Fruit fly (Drosophila melanogaster) whole organism, embryonic: Measurements from ENCODE around the gene RabX4.

ENCODE experiments used
- C15 ChIP-seq: fragments of 200-800 bp; sonication (Bioruptor generic); IDR thresholded peaks from 3 replicates; pipeline ENCODE4 v1.3.6; 2022; ENCODE audit warnings: missing biosample characterization, missing genetic modification characterization
- CG10366 ChIP-seq: fragments of 200-800 bp; sonication (Bioruptor generic); IDR thresholded peaks from 2 replicates; pipeline ENCODE4 v1.3.6; 2022; ENCODE audit warnings: missing biosample characterization, missing genetic modification characterization
- CG10431 ChIP-seq: fragments of 200-800 bp; sonication (Bioruptor generic); optimal IDR thresholded peaks from 3 replicates; lab custom pipeline; 2018; ENCODE audit warnings: missing biosample characterization, mild to moderate bottlenecking, missing genetic modification characterization
- CG11247 ChIP-seq: fragments of 200-800 bp; sonication (Bioruptor generic); IDR thresholded peaks from 2 replicates; pipeline ENCODE4 v1.3.6; 2022; ENCODE audit warnings: missing biosample characterization, missing genetic modification characterization
- CG13894 ChIP-seq: fragments of 200-800 bp; sonication (Bioruptor generic); optimal IDR thresholded peaks from 3 replicates; lab custom pipeline; 2018; ENCODE audit warnings: missing biosample characterization, mild to moderate bottlenecking, missing genetic modification characterization, moderate library complexity
- CG14441 ChIP-seq: fragments of 200-800 bp; sonication (Bioruptor generic); IDR thresholded peaks from 2 replicates; pipeline ENCODE4 v1.3.6; 2022; ENCODE audit warnings: missing biosample characterization, missing genetic modification characterization
- CG18599 ChIP-seq: fragments of 200-800 bp; sonication (Bioruptor generic); optimal IDR thresholded peaks from 3 replicates; lab custom pipeline; 2017; ENCODE audit warnings: missing biosample characterization, missing genetic modification characterization, mild to moderate bottlenecking, moderate library complexity, missing genetic modification reagents
- CG2120 ChIP-seq: fragments of 200-800 bp; sonication (Bioruptor generic); optimal IDR thresholded peaks from 3 replicates; lab custom pipeline; 2016; ENCODE audit warnings: missing biosample characterization, missing genetic modification characterization
- CG34376 ChIP-seq: fragments of 200-800 bp; sonication (Bioruptor generic); optimal IDR thresholded peaks from 2 replicates; lab custom pipeline; 2018; ENCODE audit warnings: missing biosample characterization, mild to moderate bottlenecking, missing genetic modification characterization
- CG34422 ChIP-seq: fragments of 200-800 bp; sonication (Bioruptor generic); IDR thresholded peaks from 3 replicates; pipeline ENCODE4 v1.3.6; 2022; ENCODE audit warnings: missing biosample characterization, missing genetic modification characterization
- CG4328 ChIP-seq: fragments of 200-800 bp; sonication (Bioruptor generic); optimal IDR thresholded peaks from 3 replicates; lab custom pipeline; 2017; ENCODE audit warnings: missing biosample characterization, missing genetic modification reagents, missing genetic modification characterization
- CG4730 ChIP-seq: fragments of 200-800 bp; sonication (Bioruptor generic); IDR thresholded peaks from 2 replicates; pipeline ENCODE4 v1.3.6; 2022; ENCODE audit warnings: missing biosample characterization, missing genetic modification characterization
- CG7928 ChIP-seq: fragments of 200-800 bp; sonication (Bioruptor generic); optimal IDR thresholded peaks from 2 replicates; lab custom pipeline; 2017; ENCODE audit warnings: missing biosample characterization, mild to moderate bottlenecking, missing genetic modification characterization
- Camta ChIP-seq: fragments of 200-800 bp; sonication (Bioruptor generic); optimal IDR thresholded peaks from 2 replicates; lab custom pipeline; 2016; ENCODE audit warnings: missing biosample characterization, missing genetic modification characterization
- Med ChIP-seq: fragments of 200-800 bp; sonication (Bioruptor generic); peaks from one replicate; lab custom pipeline; 2016; ENCODE audit warnings: missing biosample characterization, missing genetic modification characterization, mild to moderate bottlenecking, inconsistent platforms, moderate library complexity
- Pdp1 ChIP-seq, 2 experiments: fragments of 200-800 bp; sonication (Bioruptor generic); optimal IDR thresholded peaks; 3 replicates each; lab custom pipeline; 2016; ENCODE audit warnings: missing biosample characterization in 2 of 2, missing genetic modification characterization in 2 of 2, mild to moderate bottlenecking in 1 of 2, moderate library complexity in 1 of 2
- Spps ChIP-seq: fragments of 200-800 bp; sonication (Bioruptor generic); optimal IDR thresholded peaks from 2 replicates; lab custom pipeline; 2018; ENCODE audit warnings: missing biosample characterization, mild to moderate bottlenecking, missing genetic modification characterization
- Trl ChIP-seq, 3 experiments: fragments of >200 bp in 2 of 3; fragments of 200-800 bp in 1 of 3; sonication (Bioruptor generic) in 1 of 3; optimal IDR thresholded peaks; 2 replicates in 1 of 3; 3 replicates in 2 of 3; lab custom pipeline; 2016 to 2017; ENCODE audit warnings: missing biosample characterization in 1 of 3, missing genetic modification characterization in 1 of 3
- Vsx1 ChIP-seq: fragments of 200-800 bp; sonication (Bioruptor generic); optimal IDR thresholded peaks from 2 replicates; lab custom pipeline; 2017; ENCODE audit warnings: missing biosample characterization, mild to moderate bottlenecking, missing genetic modification characterization, missing genetic modification reagents
- cad ChIP-seq: fragments of >200 bp; optimal IDR thresholded peaks from 2 replicates; lab custom pipeline; 2017; ENCODE audit warnings: missing biosample characterization, missing genetic modification characterization
- chinmo ChIP-seq: fragments of 200-800 bp; sonication (Bioruptor generic); IDR thresholded peaks from 4 replicates; pipeline ENCODE4 v1.3.6; 2022; ENCODE audit warnings: missing biosample characterization, missing genetic modification characterization; ENCODE audit not compliant: partially characterized antibody
- chm ChIP-seq: fragments of 200-800 bp; sonication (Bioruptor generic); IDR thresholded peaks from 2 replicates; pipeline ENCODE4 v1.3.6; 2022; ENCODE audit warnings: missing biosample characterization, missing genetic modification characterization
- dysf ChIP-seq: fragments of 200-800 bp; sonication (Bioruptor generic); IDR thresholded peaks from 3 replicates; pipeline ENCODE4 v1.3.6; 2022; ENCODE audit warnings: missing biosample characterization, missing genetic modification characterization
- exex ChIP-seq: fragments of 200-800 bp; sonication (Bioruptor generic); optimal IDR thresholded peaks from 4 replicates; lab custom pipeline; 2018; ENCODE audit warnings: missing biosample characterization, mild to moderate bottlenecking, missing genetic modification characterization, moderate library complexity
- grn ChIP-seq: fragments of 200-800 bp; sonication (Bioruptor generic); optimal IDR thresholded peaks from 3 replicates; lab custom pipeline; 2017; ENCODE audit warnings: missing biosample characterization, missing genetic modification characterization
- gsb-n ChIP-seq: fragments of 200-800 bp; sonication (Bioruptor generic); optimal IDR thresholded peaks from 3 replicates; lab custom pipeline; 2018; ENCODE audit warnings: missing biosample characterization, mild to moderate bottlenecking, missing genetic modification characterization
- ham ChIP-seq: fragments of 200-800 bp; sonication (Bioruptor generic); IDR thresholded peaks from 2 replicates; pipeline ENCODE4 v1.3.6; 2022; ENCODE audit warnings: missing biosample characterization, missing genetic modification characterization
- knrl ChIP-seq: fragments of 200-800 bp; sonication (Bioruptor generic); IDR thresholded peaks from 3 replicates; pipeline ENCODE4 v1.3.6; 2022; ENCODE audit warnings: missing biosample characterization, missing genetic modification characterization; ENCODE audit not compliant: partially characterized antibody
- maf-S ChIP-seq: fragments of 200-800 bp; sonication (Bioruptor generic); optimal IDR thresholded peaks from 2 replicates; lab custom pipeline; 2016; ENCODE audit warnings: missing biosample characterization, missing genetic modification characterization
- oc ChIP-seq: fragments of 200-800 bp; sonication (Bioruptor generic); optimal IDR thresholded peaks from 2 replicates; lab custom pipeline; 2018; ENCODE audit warnings: missing biosample characterization, mild to moderate bottlenecking, missing genetic modification characterization, moderate library complexity
- rib ChIP-seq: fragments of 200-800 bp; sonication (Bioruptor generic); IDR thresholded peaks from 2 replicates; pipeline ENCODE4 v1.3.6; 2022; ENCODE audit warnings: missing biosample characterization, missing genetic modification characterization
- row ChIP-seq: fragments of 200-800 bp; sonication (Bioruptor generic); IDR thresholded peaks from 3 replicates; pipeline ENCODE4 v1.3.6; 2022; ENCODE audit warnings: missing biosample characterization, missing genetic modification characterization
- sens ChIP-seq: fragments of 200-800 bp; sonication (Bioruptor generic); peaks from one replicate; lab custom pipeline; 2016; ENCODE audit warnings: missing biosample characterization, missing genetic modification characterization
- vvl ChIP-seq: fragments of 200-800 bp; sonication (Bioruptor generic); IDR thresholded peaks from 2 replicates; pipeline ENCODE4 v1.3.6; 2022; ENCODE audit warnings: missing biosample characterization, missing genetic modification characterization

RabX4 gene

DNA sequence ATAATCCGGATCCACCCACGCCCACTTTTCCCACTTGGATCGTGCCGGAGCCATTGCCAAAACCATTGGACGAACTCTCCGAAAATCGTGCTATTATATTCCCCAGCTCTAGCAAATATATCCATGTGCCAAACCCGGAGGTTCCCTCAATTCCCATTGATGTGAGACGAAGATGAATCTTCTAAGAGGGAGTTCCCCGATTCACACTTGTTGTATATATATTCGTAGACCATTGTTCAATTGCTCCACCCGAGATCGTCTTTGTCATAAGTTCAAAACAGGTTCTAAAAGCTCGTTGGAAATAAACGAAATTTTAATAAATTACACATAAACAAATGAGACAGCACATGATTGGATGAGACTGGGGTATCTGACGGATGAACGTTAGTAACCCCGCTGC, 35.7 kb upstream of the RabX4 start:
- peak; percentile 1 for TF ChIP-seq sens (GFP tag; lab: Kevin White, UChicago)
- TF ChIP-seq maf-S (GFP tag; lab: Kevin White, UChicago), result no peak
- TF ChIP-seq CG2120, result no peak
- TF ChIP-seq ham (GFP tag; lab: Robert Waterston, UW), result no peak
- TF ChIP-seq oc (tag; lab: Kevin White, UChicago), result no peak

DNA sequence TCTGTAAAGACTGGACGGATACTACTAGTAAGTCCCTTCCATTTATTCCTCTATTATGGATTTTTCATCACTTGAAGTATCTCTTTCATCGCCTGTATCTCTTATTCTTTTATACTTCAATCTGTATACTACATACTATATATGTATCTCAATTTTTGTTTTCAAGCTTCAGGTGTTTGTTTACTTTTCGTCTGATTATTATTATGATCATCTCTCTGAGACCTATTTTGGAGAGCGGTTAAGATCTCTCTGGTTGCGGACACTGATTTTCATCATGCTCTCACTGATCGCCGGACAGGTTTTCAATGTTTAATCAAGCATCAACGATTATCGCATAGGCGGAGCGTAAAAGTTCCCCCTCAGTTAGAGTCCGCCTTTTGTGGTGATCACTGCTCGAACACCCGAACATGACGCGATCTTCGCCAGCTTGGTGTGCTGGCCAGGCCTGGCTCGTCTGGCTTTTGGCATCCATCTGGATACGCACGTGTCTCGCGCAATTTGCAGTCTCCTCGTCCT, 34.4 kb upstream of the RabX4 start, which contains the start of gene CG7016:
Gene CG7016, plus strand, starts transcription at position 358 of the 516 bp plus-strand sequence.
- TF ChIP-seq sens (GFP tag; lab: Kevin White, UChicago), result peak; percentile 58
- TF ChIP-seq CG34376 (GFP tag; lab: Kevin White, UChicago), result peak; percentile 62
- peak; percentile 12; the same call in 1 of the 3 replicates for TF ChIP-seq CG34422 (GFP tag; lab: Robert Waterston, UW)
- TF ChIP-seq Trl (optimal IDR thresholded peaks at IDR 0.05; lab: Kevin White, UChicago), result peak; percentile 42 to 63
- TF ChIP-seq Trl (GFP tag; optimal IDR thresholded peaks at IDR 0.05; lab: Kevin White, UChicago), result no peak
- TF ChIP-seq cad (GFP tag; lab: Kevin White, UChicago), result no peak
- 0 out of 2 replicates have a peak, but pooled peaks have one; percentile 2 for TF ChIP-seq vvl (GFP tag; lab: Robert Waterston, UW)
- peak; percentile 57; the same call in 1 of the 4 replicates for TF ChIP-seq chinmo (GFP tag; lab: Robert Waterston, UW)
- peak in 1 of 2 experiments; percentile 70 for TF ChIP-seq Pdp1 (GFP tag; optimal IDR thresholded peaks at IDR 0.05; lab: Kevin White, UChicago)
- peak; percentile 13 for TF ChIP-seq grn (GFP tag; lab: Kevin White, UChicago)
- TF ChIP-seq rib (GFP tag; lab: Robert Waterston, UW), result no peak
- TF ChIP-seq CG13894, result peak; percentile 79

DNA sequence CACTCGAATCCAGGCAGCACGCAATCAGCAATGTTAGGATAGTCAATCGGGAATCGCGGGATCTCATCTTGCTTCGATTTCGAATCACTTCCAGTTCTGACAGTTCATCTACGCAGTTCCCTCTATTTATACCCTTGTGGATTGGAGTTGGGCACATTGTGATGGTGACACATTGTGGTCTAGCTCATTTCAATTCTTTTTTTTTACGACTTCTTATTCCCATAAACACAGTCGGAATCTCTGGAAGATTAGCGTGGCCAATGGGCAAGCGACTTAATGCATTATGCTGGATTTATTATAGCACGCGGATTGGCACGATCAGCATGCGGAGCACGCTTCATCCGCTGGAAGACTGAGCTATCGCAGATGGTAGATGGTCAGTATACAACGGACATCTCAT, 33.9 kb upstream of the RabX4 start, which contains the start of gene CG13640:
Gene CG13640, minus strand, starts transcription at position 101 of the 400 bp plus-strand sequence.
- TF ChIP-seq chm (GFP tag; lab: Robert Waterston, UW) (no peak), Med (GFP tag; lab: Kevin White, UChicago) (peak; percentile 7), dysf (GFP tag; lab: Robert Waterston, UW) (no peak), vvl (GFP tag; lab: Robert Waterston, UW) (0 out of 2 replicates have a peak, but pooled peaks have one; percentile 24)

DNA sequence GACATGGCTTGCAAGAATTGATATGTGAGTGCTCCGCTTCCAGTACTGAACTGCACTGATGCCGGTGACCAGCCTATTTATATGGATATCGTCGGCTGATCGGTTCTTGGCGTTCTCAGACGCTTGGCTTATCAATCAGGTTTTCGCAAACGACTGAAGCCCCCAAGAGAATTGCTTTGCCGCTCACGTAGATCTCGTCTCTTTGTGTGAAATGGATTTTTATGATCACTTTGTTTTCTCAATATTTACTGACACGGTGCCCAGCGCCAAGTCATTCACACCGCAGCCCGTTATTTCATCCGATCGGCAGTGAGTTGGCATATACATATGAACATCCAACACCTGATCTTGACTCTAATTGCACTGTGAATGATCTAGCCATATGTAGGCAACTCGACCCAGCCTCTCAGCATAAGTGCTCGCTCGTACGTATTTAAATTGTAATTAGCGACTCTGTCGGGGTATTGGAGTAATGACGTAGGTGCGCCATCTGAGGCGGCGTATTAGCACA, 32.2 kb upstream of the RabX4 start, which contains the start of gene CG13639:
Gene CG13639, minus strand, starts transcription at position 51 of the 511 bp plus-strand sequence.
- TF ChIP-seq CG4328 (GFP tag; lab: Kevin White, UChicago), result no peak
- 0 out of 3 replicates have a peak, but pooled peaks have one; percentile 34 for TF ChIP-seq row (GFP tag; lab: Robert Waterston, UW)
- 0 out of 4 replicates have a peak, but pooled peaks have one; percentile 48 for TF ChIP-seq chinmo (GFP tag; lab: Robert Waterston, UW)
- TF ChIP-seq CG14441 (GFP tag; lab: Robert Waterston, UW), result 0 out of 2 replicates have a peak, but pooled peaks have one; percentile 5

DNA sequence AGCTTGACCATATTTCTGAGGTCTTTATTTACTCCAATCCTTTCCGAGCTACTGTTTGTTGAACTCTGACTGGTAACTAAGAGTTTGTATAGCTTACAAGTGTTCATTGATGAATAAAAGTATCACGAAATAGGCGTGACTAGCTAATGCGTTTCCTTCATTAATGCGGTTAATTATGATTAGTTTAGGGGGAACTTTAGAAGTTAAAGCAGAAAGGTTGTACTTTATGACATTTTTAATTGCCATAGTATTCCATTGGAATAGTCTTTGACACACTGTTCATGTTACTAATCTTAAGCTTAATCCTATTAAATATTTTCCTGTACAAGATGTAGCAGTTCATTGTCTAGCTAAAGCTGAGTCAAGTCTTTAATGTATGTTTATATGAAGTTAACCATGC, 31.5 kb upstream of the RabX4 start, which contains the start of gene ppk22:
Gene ppk22, minus strand, starts transcription at position 101 of the 400 bp plus-strand sequence.
- TF ChIP-seq gsb-n (tag; lab: Kevin White, UChicago) (no peak), C15 (GFP tag; lab: Robert Waterston, UW) (no peak), Camta (GFP tag; lab: Kevin White, UChicago) (no peak), CG10431 (GFP tag; lab: Kevin White, UChicago) (no peak), Spps (no peak), CG4730 (GFP tag; lab: Robert Waterston, UW) (no peak), exex (tag; lab: Kevin White, UChicago) (no peak), CG18599 (no peak), knrl (GFP tag; lab: Robert Waterston, UW) (no peak), CG10366 (no peak), Vsx1 (no peak), CG7928 (GFP tag; lab: Kevin White, UChicago) (no peak), CG11247 (no peak)
